Worm (Caenorhabditis elegans) whole organism, dauer: ENCODE results near the gene F22E5.12.
"Not testable (repeated sequence)": the region's sequence is repeated elsewhere in the genome, so short reads cannot be mapped to it uniquely, and the experiment has no call there.

ENCODE experiments used
- unc-62 ChIP-seq: sonication (generic microtip); optimal IDR thresholded peaks from 2 replicates; lab custom pipeline; 2017; ENCODE audit warnings: missing biosample characterization, missing genetic modification reagents, missing genetic modification characterization

The F22E5.12 gene

DNA sequence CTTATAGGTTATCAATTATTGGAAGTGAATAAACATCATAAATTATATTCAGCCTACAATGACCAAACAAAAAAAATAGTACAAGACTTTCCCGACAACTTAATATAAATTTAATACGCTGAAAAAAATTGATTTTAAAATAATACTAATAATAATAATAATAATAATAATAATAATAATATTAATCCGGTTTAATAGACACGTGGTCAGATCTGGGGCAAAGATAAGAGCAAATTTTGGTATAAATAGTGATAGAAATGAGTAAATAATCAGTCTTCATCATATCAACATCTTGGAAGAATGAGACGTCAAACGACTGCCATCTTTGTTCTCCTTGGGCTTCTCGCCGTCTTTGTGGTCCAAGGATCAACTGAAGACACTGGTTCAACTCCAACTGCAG is 30.0 kb downstream of the F22E5.12 start, which contains the start of gene msrp-5:
msrp-5 (plus strand) TSS at position 301 of the 400 bp plus-strand sequence.
- not testable (repeated sequence) for TF ChIP-seq unc-62

DNA sequence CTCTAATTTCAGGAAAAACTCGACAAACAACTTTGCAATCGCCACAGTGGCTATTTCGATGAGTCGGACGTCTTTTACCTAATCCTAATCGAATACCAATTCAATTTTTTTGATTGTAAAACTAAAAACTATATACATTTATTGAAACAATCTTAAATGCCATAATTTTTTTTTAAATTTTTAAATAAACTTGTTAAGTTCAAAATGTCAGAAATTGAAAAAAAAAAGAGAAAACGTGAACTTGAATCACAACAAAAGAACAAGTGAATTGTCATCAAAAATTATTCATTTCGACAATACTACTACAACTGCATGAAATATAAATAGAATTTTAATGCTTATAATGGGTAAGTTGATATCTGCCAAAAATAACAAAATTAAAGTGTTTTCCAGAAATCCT is 34.4 kb downstream of the F22E5.12 start, which contains the start of gene D2062.13:
D2062.13 (plus strand) TSS at position 301 of the 400 bp plus-strand sequence.
- TF ChIP-seq unc-62 = not testable (repeated sequence)

DNA sequence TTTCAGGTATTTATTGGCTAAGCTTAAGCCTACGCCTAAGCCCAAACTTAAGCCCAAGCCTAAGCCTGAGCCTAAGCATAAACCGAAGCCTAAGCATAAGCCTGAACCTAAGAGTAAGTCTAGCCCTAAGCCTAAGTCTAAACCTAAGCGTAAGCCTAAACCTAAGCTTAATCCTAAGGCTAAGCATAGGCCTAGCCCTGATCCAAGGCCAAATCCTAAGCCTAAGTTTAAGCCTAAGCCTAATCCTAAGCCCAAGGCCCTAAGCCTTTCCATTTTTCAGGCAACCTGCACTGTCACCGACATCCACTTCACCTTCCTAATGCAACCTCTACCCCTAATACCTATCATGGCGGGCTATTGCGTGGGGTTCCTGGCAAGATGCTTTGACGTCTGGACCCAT is 35.6 kb downstream of the F22E5.12 start:
- TF ChIP-seq unc-62 = no peak

DNA sequence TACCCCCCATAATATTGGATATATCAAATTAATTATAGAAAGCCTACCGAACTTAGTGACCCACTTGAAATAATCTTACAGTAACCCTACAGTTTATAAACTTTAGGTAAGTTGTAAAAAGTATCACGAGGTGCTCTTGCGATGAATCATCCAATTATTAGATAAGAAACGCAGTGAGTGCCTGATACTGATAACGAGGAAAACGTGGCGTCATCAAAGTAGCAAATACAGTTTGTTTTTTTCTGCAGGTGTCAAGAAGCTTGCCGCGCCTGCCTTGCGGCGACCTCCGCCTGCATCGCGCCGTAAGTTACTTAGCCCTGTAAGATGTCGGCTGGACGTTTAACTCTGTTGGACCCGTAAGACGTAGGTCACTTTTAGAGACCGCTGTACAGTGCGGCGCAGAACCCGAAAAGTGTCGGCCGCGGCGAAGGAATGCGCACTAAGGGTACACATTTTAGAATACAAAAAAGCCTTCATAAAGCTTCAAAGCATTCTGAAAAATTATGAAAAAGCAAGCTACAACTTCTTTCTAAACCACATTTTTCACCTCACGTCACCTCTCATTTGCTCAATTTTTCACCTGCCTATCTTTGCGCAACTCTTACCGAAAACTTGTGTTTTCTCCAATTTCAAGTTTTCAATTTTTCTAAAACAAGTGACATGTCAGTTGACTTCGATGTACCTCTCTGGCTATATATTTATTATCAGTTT is 36.3 kb downstream of the F22E5.12 start, which contains the start of gene sri-38:
sri-38 (plus strand) TSS at position 661 of the 711 bp plus-strand sequence.
- no peak for TF ChIP-seq unc-62

DNA sequence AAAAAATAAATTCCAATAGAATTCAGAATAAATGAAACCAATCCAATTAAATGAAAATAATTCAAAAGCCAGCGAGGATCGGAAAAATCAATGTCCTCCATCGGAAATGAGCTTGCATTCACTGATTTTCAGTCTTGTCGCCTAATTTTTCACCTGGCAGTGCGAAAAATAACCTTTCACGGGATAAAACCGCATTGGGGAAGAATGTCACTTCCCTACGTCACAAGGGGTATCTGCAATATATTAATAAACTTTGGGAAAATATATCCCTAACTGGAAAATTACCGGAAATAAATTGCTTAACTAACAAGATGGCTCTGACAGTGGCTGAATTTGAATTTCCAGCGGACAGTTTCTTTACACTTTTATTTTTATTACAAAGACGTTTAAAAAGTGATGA is 41.3 kb downstream of the F22E5.12 start, which contains the start of gene sri-77:
sri-77 (minus strand) TSS at position 101 of the 400 bp plus-strand sequence.
- TF ChIP-seq unc-62 = no peak

DNA sequence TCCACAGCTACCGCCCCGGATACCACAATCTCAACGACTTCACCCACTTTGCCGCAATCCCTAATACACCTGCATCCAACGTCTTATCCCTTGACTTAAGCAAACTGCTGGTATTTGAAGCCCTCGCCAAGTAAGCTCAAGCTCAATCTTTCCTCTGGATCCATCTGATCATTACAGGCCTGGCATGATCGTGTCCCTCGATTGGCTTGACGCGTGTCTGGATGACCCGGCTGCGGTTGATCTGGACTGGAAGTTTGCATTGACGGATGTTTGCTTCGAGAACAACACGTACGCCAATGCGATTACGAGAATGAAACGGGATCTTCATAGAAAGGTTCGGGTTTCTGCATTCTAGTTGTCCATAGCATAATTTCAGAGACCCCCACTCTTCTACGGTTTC is 45.7 kb downstream of the F22E5.12 start:
- TF ChIP-seq unc-62 = no peak

DNA sequence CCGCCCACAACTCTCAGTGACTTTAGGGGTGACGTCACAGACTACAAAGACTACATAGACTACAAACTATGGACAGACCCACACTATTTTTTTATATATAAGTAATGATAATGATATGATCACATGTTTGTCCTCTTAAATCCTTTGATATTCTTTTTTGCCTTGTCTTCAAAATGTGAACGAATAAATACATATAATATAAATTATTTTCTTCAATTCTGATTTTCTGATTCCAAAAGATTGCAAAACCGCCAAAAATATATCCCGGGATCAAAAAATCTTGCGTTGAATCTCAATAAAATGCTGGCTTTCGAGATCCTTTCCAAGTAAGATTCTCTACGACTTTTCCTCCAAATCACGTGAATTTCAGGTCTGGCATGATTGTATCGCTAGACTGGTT is 46.5 kb downstream of the F22E5.12 start, which contains the start of gene F33H12.1:
F33H12.1 (plus strand) TSS at position 301 of the 400 bp plus-strand sequence.
- not testable (repeated sequence) for TF ChIP-seq unc-62
